Fruit fly (Drosophila melanogaster) whole organism, embryonic: Measurements from ENCODE around the gene SoYb.
A peak's percentile ranks its signal among the peaks of the same experiment; 100 is the strongest.

Experiments
- Abd-B ChIP-seq: fragments of 200-800 bp; sonication (Bioruptor generic); optimal IDR thresholded peaks from 2 replicates; lab custom pipeline; 2018; ENCODE audit warnings: missing biosample characterization, mild to moderate bottlenecking, missing genetic modification characterization, moderate library complexity
- B-H2 ChIP-seq: fragments of 200-800 bp; sonication (Bioruptor generic); optimal IDR thresholded peaks from 2 replicates; lab custom pipeline; 2018; ENCODE audit warnings: missing biosample characterization, mild to moderate bottlenecking, missing genetic modification characterization
- Bdp1 ChIP-seq: fragments of 200-800 bp; sonication (Bioruptor generic); optimal IDR thresholded peaks from 3 replicates; lab custom pipeline; 2016; ENCODE audit warnings: missing biosample characterization, missing genetic modification characterization
- Bgb ChIP-seq: fragments of 200-800 bp; sonication (Bioruptor generic); IDR thresholded peaks from 2 replicates; pipeline ENCODE4 v1.3.6; 2022; ENCODE audit warnings: missing biosample characterization, missing genetic modification characterization; ENCODE audit not compliant: partially characterized antibody
- Bteb2 ChIP-seq: fragments of 200-800 bp; sonication (Bioruptor generic); optimal IDR thresholded peaks from 2 replicates; lab custom pipeline; 2016; ENCODE audit warnings: missing biosample characterization, missing genetic modification characterization
- CG10366 ChIP-seq: fragments of 200-800 bp; sonication (Bioruptor generic); IDR thresholded peaks from 2 replicates; pipeline ENCODE4 v1.3.6; 2022; ENCODE audit warnings: missing biosample characterization, missing genetic modification characterization
- CG11085 ChIP-seq: fragments of 200-800 bp; sonication (Bioruptor generic); IDR thresholded peaks from 2 replicates; pipeline ENCODE4 v1.3.6; 2022; ENCODE audit warnings: missing biosample characterization, missing genetic modification characterization
- CG11247 ChIP-seq: fragments of 200-800 bp; sonication (Bioruptor generic); IDR thresholded peaks from 2 replicates; pipeline ENCODE4 v1.3.6; 2022; ENCODE audit warnings: missing biosample characterization, missing genetic modification characterization
- CG11723 ChIP-seq: fragments of 200-800 bp; sonication (Bioruptor generic); optimal IDR thresholded peaks from 2 replicates; lab custom pipeline; 2017; ENCODE audit warnings: missing biosample characterization, mild to moderate bottlenecking, missing genetic modification characterization
- CG14710 ChIP-seq: fragments of 200-800 bp; sonication (Bioruptor generic); optimal IDR thresholded peaks from 3 replicates; lab custom pipeline; 2019; ENCODE audit warnings: missing biosample characterization, mild to moderate bottlenecking, missing genetic modification characterization, moderate library complexity
- CG15696 ChIP-seq: fragments of 200-800 bp; sonication (Bioruptor generic); optimal IDR thresholded peaks from 2 replicates; lab custom pipeline; 2019; ENCODE audit warnings: missing biosample characterization, mild to moderate bottlenecking, missing genetic modification characterization, moderate library complexity
- CG1602 ChIP-seq: fragments of 200-800 bp; sonication (Bioruptor generic); optimal IDR thresholded peaks from 3 replicates; lab custom pipeline; 2016; ENCODE audit warnings: missing biosample characterization, missing genetic modification characterization
- CG16813 ChIP-seq: fragments of 200-800 bp; sonication (Bioruptor generic); IDR thresholded peaks from 3 replicates; pipeline ENCODE4 v1.3.6; 2022; ENCODE audit warnings: missing biosample characterization, missing genetic modification characterization; ENCODE audit not compliant: partially characterized antibody
- CG2199 ChIP-seq: fragments of 200-800 bp; sonication (Bioruptor generic); IDR thresholded peaks from 3 replicates; pipeline ENCODE4 v1.3.6; 2022; ENCODE audit warnings: missing biosample characterization, missing genetic modification characterization
- CG2889 ChIP-seq: fragments of 200-800 bp; sonication (Bioruptor generic); IDR thresholded peaks from 3 replicates; pipeline ENCODE4 v1.3.6; 2022; ENCODE audit warnings: missing biosample characterization, missing genetic modification characterization
- CG30403 ChIP-seq: fragments of 200-800 bp; sonication (Bioruptor generic); optimal IDR thresholded peaks from 3 replicates; lab custom pipeline; 2016; ENCODE audit warnings: missing biosample characterization, missing genetic modification characterization
- CG33557 ChIP-seq: fragments of 200-800 bp; sonication (Bioruptor generic); optimal IDR thresholded peaks from 2 replicates; lab custom pipeline; 2019; ENCODE audit warnings: missing biosample characterization, mild to moderate bottlenecking, missing genetic modification characterization, moderate library complexity
- CG43689 ChIP-seq: fragments of 200-800 bp; sonication (Bioruptor generic); IDR thresholded peaks from 2 replicates; pipeline ENCODE4 v1.3.6; 2022; ENCODE audit warnings: missing biosample characterization, missing genetic modification characterization
- CG4617 ChIP-seq: fragments of 200-800 bp; sonication (Bioruptor generic); optimal IDR thresholded peaks from 3 replicates; lab custom pipeline; 2016; ENCODE audit warnings: missing biosample characterization, missing genetic modification characterization, borderline replicate concordance
- CG4820 ChIP-seq: fragments of 200-800 bp; sonication (Bioruptor generic); optimal IDR thresholded peaks from 3 replicates; lab custom pipeline; 2016; ENCODE audit warnings: missing biosample characterization, missing genetic modification characterization
- CG5245 ChIP-seq: fragments of 200-800 bp; sonication (Bioruptor generic); optimal IDR thresholded peaks from 3 replicates; lab custom pipeline; 2016; ENCODE audit warnings: missing biosample characterization, missing genetic modification characterization
- CG7556 ChIP-seq: fragments of 200-800 bp; sonication (Bioruptor generic); optimal IDR thresholded peaks from 2 replicates; lab custom pipeline; 2017; ENCODE audit warnings: missing biosample characterization, mild to moderate bottlenecking, missing genetic modification characterization
- CG9932 ChIP-seq: fragments of 200-800 bp; sonication (Bioruptor generic); IDR thresholded peaks from 2 replicates; pipeline ENCODE4 v1.3.6; 2022; ENCODE audit warnings: missing biosample characterization, missing genetic modification characterization
- D19A ChIP-seq: fragments of 200-800 bp; optimal IDR thresholded peaks from 3 replicates; lab custom pipeline; 2019; ENCODE audit warnings: missing biosample characterization, mild to moderate bottlenecking, missing genetic modification characterization, moderate library complexity
- Doc3 ChIP-seq: fragments of 200-800 bp; sonication (Bioruptor generic); IDR thresholded peaks from 3 replicates; pipeline ENCODE4 v1.3.6; 2022; ENCODE audit warnings: missing biosample characterization, missing genetic modification characterization; ENCODE audit not compliant: partially characterized antibody
- Hr3 ChIP-seq: fragments of 200-800 bp; sonication (Bioruptor generic); optimal IDR thresholded peaks from 3 replicates; lab custom pipeline; 2016; ENCODE audit warnings: missing biosample characterization, missing genetic modification characterization
- Kr ChIP-seq: fragments of 200-800 bp; sonication (Bioruptor generic); optimal IDR thresholded peaks from 2 replicates; lab custom pipeline; 2017; ENCODE audit warnings: missing biosample characterization, mild to moderate bottlenecking, missing genetic modification characterization
- Mad ChIP-seq: fragments of 200-800 bp; sonication (Bioruptor generic); optimal IDR thresholded peaks from 2 replicates; lab custom pipeline; 2016; ENCODE audit warnings: missing biosample characterization, missing genetic modification characterization
- Meics ChIP-seq: fragments of 200-800 bp; sonication (Bioruptor generic); optimal IDR thresholded peaks from 2 replicates; lab custom pipeline; 2017; ENCODE audit warnings: missing biosample characterization, mild to moderate bottlenecking, missing genetic modification characterization
- Mes4 ChIP-seq: fragments of 200-800 bp; sonication (Bioruptor generic); optimal IDR thresholded peaks from 2 replicates; lab custom pipeline; 2016; ENCODE audit warnings: missing biosample characterization, missing genetic modification characterization
- Optix ChIP-seq: fragments of 200-800 bp; sonication (Bioruptor generic); IDR thresholded peaks from 3 replicates; pipeline ENCODE4 v1.3.6; 2022; ENCODE audit warnings: missing biosample characterization, missing genetic modification characterization
- Taf1 ChIP-seq: fragments of 200-800 bp; sonication (Bioruptor generic); IDR thresholded peaks from 2 replicates; pipeline ENCODE4 v1.3.6; 2022; ENCODE audit warnings: missing biosample characterization, missing genetic modification characterization
- Usf ChIP-seq: fragments of 200-800 bp; sonication (Bioruptor generic); optimal IDR thresholded peaks from 2 replicates; lab custom pipeline; 2017; ENCODE audit warnings: missing genotype, missing biosample characterization, missing genetic modification characterization
- abd-A ChIP-seq: fragments of 200-800 bp; sonication (Bioruptor generic); optimal IDR thresholded peaks from 3 replicates; lab custom pipeline; 2019; ENCODE audit warnings: missing biosample characterization, mild to moderate bottlenecking, missing genetic modification characterization, moderate library complexity
- ase ChIP-seq: fragments of 200-800 bp; sonication (Bioruptor generic); IDR thresholded peaks from 3 replicates; pipeline ENCODE4 v1.3.6; 2022; ENCODE audit warnings: missing biosample characterization, missing genetic modification characterization
- bowl ChIP-seq: fragments of 200-800 bp; sonication (Bioruptor generic); IDR thresholded peaks from 2 replicates; pipeline ENCODE4 v1.3.6; 2022; ENCODE audit warnings: missing biosample characterization, missing genetic modification characterization
- ci ChIP-seq: fragments of 200-800 bp; sonication (Bioruptor generic); IDR thresholded peaks from 3 replicates; pipeline ENCODE4 v1.3.6; 2022; ENCODE audit warnings: missing biosample characterization, missing genetic modification characterization
- dpn ChIP-seq, 2 experiments: fragments of 200-800 bp; sonication (Bioruptor generic); optimal IDR thresholded peaks; 3 replicates each; lab custom pipeline; 2016; ENCODE audit warnings: missing biosample characterization in 2 of 2, missing genetic modification characterization in 2 of 2
- dysf ChIP-seq: fragments of 200-800 bp; sonication (Bioruptor generic); IDR thresholded peaks from 3 replicates; pipeline ENCODE4 v1.3.6; 2022; ENCODE audit warnings: missing biosample characterization, missing genetic modification characterization
- emc ChIP-seq: fragments of 200-800 bp; sonication (Bioruptor generic); optimal IDR thresholded peaks from 2 replicates; lab custom pipeline; 2016; ENCODE audit warnings: missing biosample characterization, missing genetic modification characterization
- gce ChIP-seq: fragments of 200-800 bp; sonication (Bioruptor generic); IDR thresholded peaks from 3 replicates; pipeline ENCODE4 v1.3.6; 2022; ENCODE audit warnings: missing biosample characterization, missing genetic modification characterization
- gcm ChIP-seq: fragments of 200-800 bp; sonication (Bioruptor generic); optimal IDR thresholded peaks from 2 replicates; lab custom pipeline; 2019; ENCODE audit warnings: missing biosample characterization, mild to moderate bottlenecking, missing genetic modification characterization, moderate library complexity
- gcm2 ChIP-seq: fragments of 200-800 bp; sonication (Bioruptor generic); optimal IDR thresholded peaks from 2 replicates; lab custom pipeline; 2016; ENCODE audit warnings: missing biosample characterization, missing genetic modification characterization
- gfzf ChIP-seq: fragments of 200-800 bp; sonication (Bioruptor generic); optimal IDR thresholded peaks from 2 replicates; lab custom pipeline; 2016; ENCODE audit warnings: missing biosample characterization, mild to moderate bottlenecking, missing genetic modification characterization, moderate library complexity
- klu ChIP-seq: fragments of 200-800 bp; sonication (Bioruptor generic); IDR thresholded peaks from 2 replicates; pipeline ENCODE4 v1.3.6; 2022; ENCODE audit warnings: missing biosample characterization, missing genetic modification characterization
- phol ChIP-seq: fragments of 200-800 bp; sonication (Bioruptor generic); optimal IDR thresholded peaks from 3 replicates; lab custom pipeline; 2018; ENCODE audit warnings: missing biosample characterization, mild to moderate bottlenecking, missing genetic modification characterization, moderate library complexity
- tgo ChIP-seq: fragments of 200-800 bp; sonication (Bioruptor generic); IDR thresholded peaks from 3 replicates; pipeline ENCODE4 v1.3.6; 2022; ENCODE audit warnings: missing biosample characterization, missing genetic modification characterization
- ttk ChIP-seq: fragments of 200-800 bp; sonication (Bioruptor generic); IDR thresholded peaks from 2 replicates; pipeline ENCODE4 v2.1.2; 2022; ENCODE audit warnings: missing biosample characterization, missing genetic modification characterization
- z ChIP-seq: fragments of 200-800 bp; sonication (Bioruptor generic); IDR thresholded peaks from 3 replicates; pipeline ENCODE4 v1.3.6; 2022; ENCODE audit warnings: missing biosample characterization, missing genetic modification characterization

The SoYb gene

dm6 chr2L:9984078-9984772, 18.3 kb downstream of the SoYb start, which contains the start of gene bib (continued):
- TF ChIP-seq CG10366, result peak; percentile 57; the same call in 1 of the 2 replicates
- TF ChIP-seq CG14710 (tag; lab: Kevin White, UChicago), result peak; percentile 94
- TF ChIP-seq klu (GFP tag; lab: Robert Waterston, UW), result no peak; the same call in 1 of the 2 replicates
- TF ChIP-seq Bdp1, result peak; percentile 35
- TF ChIP-seq bowl (GFP tag; lab: Robert Waterston, UW), result 0 out of 2 replicates have a peak, but pooled peaks have one; percentile 26
- no peak for TF ChIP-seq Taf1 (GFP tag; lab: Robert Waterston, UW)
- 0 out of 3 replicates have a peak, but pooled peaks have one; percentile 29 for TF ChIP-seq CG2199
- TF ChIP-seq tgo, result peak; percentile 58
- peak; percentile 62; the same call in 1 of the 2 replicates for TF ChIP-seq ttk (GFP tag; lab: Robert Waterston, UW)
- TF ChIP-seq CG4617 (GFP tag; lab: Kevin White, UChicago), result peak; percentile 59
- no peak for TF ChIP-seq Doc3 (GFP tag; lab: Robert Waterston, UW)
- TF ChIP-seq CG15696 (tag; lab: Kevin White, UChicago), result peak; percentile 95
- TF ChIP-seq CG11723 (GFP tag; lab: Kevin White, UChicago), result peak; percentile 71
- TF ChIP-seq dpn (GFP tag; optimal IDR thresholded peaks at IDR 0.05; lab: Kevin White, UChicago), result peak; percentile 1 to 82
- TF ChIP-seq CG11085 (GFP tag; lab: Robert Waterston, UW), result no peak
- peak; percentile 84 for TF ChIP-seq CG1602 (GFP tag; lab: Kevin White, UChicago)
- no peak for TF ChIP-seq gcm2 (GFP tag; lab: Kevin White, UChicago)
- peak; percentile 87 for TF ChIP-seq D19A (tag; lab: Kevin White, UChicago)
- no peak for TF ChIP-seq CG9932 (GFP tag; lab: Robert Waterston, UW)
- no peak for TF ChIP-seq abd-A (tag; lab: Kevin White, UChicago)
- TF ChIP-seq CG16813, result 0 out of 3 replicates have a peak, but pooled peaks have one; percentile 23
- peak; percentile 85 for TF ChIP-seq gcm
- TF ChIP-seq CG30403, result peak; percentile 87
- peak; percentile 78; the same call in 2 of the 3 replicates for TF ChIP-seq ci (GFP tag; lab: Robert Waterston, UW)
- no peak for TF ChIP-seq Kr (GFP tag; lab: Kevin White, UChicago)
- no peak for TF ChIP-seq Optix (GFP tag; lab: Robert Waterston, UW)
- peak; percentile 83 for TF ChIP-seq Hr3 (GFP tag; lab: Kevin White, UChicago)
- TF ChIP-seq dysf (GFP tag; lab: Robert Waterston, UW), result peak; percentile 77
- TF ChIP-seq Mes4, result no peak
- peak; percentile 88 for TF ChIP-seq CG33557 (GFP tag; lab: Kevin White, UChicago)
- no peak for TF ChIP-seq B-H2 (GFP tag; lab: Kevin White, UChicago)
- TF ChIP-seq Meics, result peak; percentile 82
- TF ChIP-seq CG2889 (GFP tag; lab: Robert Waterston, UW), result 0 out of 3 replicates have a peak, but pooled peaks have one; percentile 38
- 0 out of 3 replicates have a peak, but pooled peaks have one; percentile 61 for TF ChIP-seq ase (GFP tag; lab: Robert Waterston, UW)
- peak; percentile 95 for TF ChIP-seq CG7556 (GFP tag; lab: Kevin White, UChicago)
- TF ChIP-seq Bteb2 (GFP tag; lab: Kevin White, UChicago), result no peak
- peak; percentile 36; the same call in 1 of the 3 replicates for TF ChIP-seq z (GFP tag; lab: Robert Waterston, UW)
- peak; percentile 53 for TF ChIP-seq CG5245 (GFP tag; lab: Kevin White, UChicago)
- TF ChIP-seq Usf (GFP tag; lab: Kevin White, UChicago), result peak; percentile 66
- TF ChIP-seq CG11247 (GFP tag; lab: Robert Waterston, UW), result no peak
- no peak for TF ChIP-seq gfzf
- peak; percentile 91 for TF ChIP-seq phol
- no peak for TF ChIP-seq Bgb (GFP tag; lab: Robert Waterston, UW)
- no peak for TF ChIP-seq emc (GFP tag; lab: Kevin White, UChicago)
- TF ChIP-seq CG4820 (GFP tag; lab: Kevin White, UChicago), result peak; percentile 69
- TF ChIP-seq CG43689 (GFP tag; lab: Robert Waterston, UW), result no peak
- no peak; the same call in 2 of the 3 replicates for TF ChIP-seq gce (GFP tag; lab: Robert Waterston, UW)
- TF ChIP-seq Abd-B (GFP tag; lab: Kevin White, UChicago), result peak; percentile 76
- peak; percentile 8 for TF ChIP-seq Mad (GFP tag; lab: Kevin White, UChicago)
